Worm (Caenorhabditis elegans): Measurements from ENCODE around the gene clec-86.

- TF ChIP-seq tra-4 (tag; optimal IDR thresholded peaks at IDR 0.05), result no peak
- no peak for TF ChIP-seq flt-1 (GFP tag; IDR thresholded peaks at IDR 0.05)
Measured at ce11 chrX:7116896-7117295, 22.8 kb upstream of the clec-86 start, which contains the start of gene hen-1.
